Worm (Caenorhabditis elegans) whole organism, L1 larva: ENCODE results near the gene rsr-2.

Experiments used
- C04F5.9 ChIP-seq: sonication (generic microtip); optimal IDR thresholded peaks from 2 replicates; lab custom pipeline; 2016; ENCODE audit warnings: missing genetic modification characterization, missing compliant biosample characterization
- C16A3.4 ChIP-seq: fragments of 150-350 bp; optimal IDR thresholded peaks from 2 replicates; lab custom pipeline; 2014; ENCODE audit warnings: missing biosample characterization, missing genetic modification characterization
- C34B4.2 ChIP-seq: sonication (generic microtip); optimal IDR thresholded peaks from 2 replicates; lab custom pipeline; 2017; ENCODE audit warnings: mild to moderate bottlenecking, missing genetic modification characterization, missing compliant biosample characterization
- F16B12.6 ChIP-seq: fragments of 150-350 bp; optimal IDR thresholded peaks from 2 replicates; lab custom pipeline; 2014; ENCODE audit warnings: missing biosample characterization, missing genetic modification characterization
- Y116A8C.19 ChIP-seq: sonication (generic microtip); optimal IDR thresholded peaks from 2 replicates; lab custom pipeline; 2016; ENCODE audit warnings: missing compliant biosample characterization, missing genetic modification characterization, borderline replicate concordance
- aha-1 ChIP-seq: fragments of 150-350 bp; optimal IDR thresholded peaks from 2 replicates; lab custom pipeline; 2014; ENCODE audit warnings: missing biosample characterization, missing genetic modification characterization
- aly-2 ChIP-seq: fragments of 150-350 bp; optimal IDR thresholded peaks from 2 replicates; lab custom pipeline; 2014; ENCODE audit warnings: missing biosample characterization, missing genetic modification characterization
- ama-1 ChIP-seq: fragments of 150-350 bp; optimal IDR thresholded peaks from 2 replicates; lab custom pipeline; 2014
- blmp-1 ChIP-seq: fragments of 150-350 bp; optimal IDR thresholded peaks from 2 replicates; lab custom pipeline; 2014; ENCODE audit warnings: missing biosample characterization, missing genetic modification characterization
- ceh-63 ChIP-seq: fragments of 200-800 bp; sonication (Bioruptor generic); optimal IDR thresholded peaks from 2 replicates; lab custom pipeline; 2018; ENCODE audit warnings: mild to moderate bottlenecking, missing genetic modification characterization, missing compliant biosample characterization
- ceh-8 ChIP-seq: fragments of 200-800 bp; sonication (Bioruptor generic); optimal IDR thresholded peaks from 2 replicates; lab custom pipeline; 2018; ENCODE audit warnings: mild to moderate bottlenecking, missing genetic modification characterization, moderate library complexity, missing compliant biosample characterization
- ceh-82 ChIP-seq, 3 experiments: fragments of 150-350 bp in 1 of 3; sonication (generic microtip) in 2 of 3; optimal IDR thresholded peaks; 2 replicates each; lab custom pipeline; 2014 to 2017; ENCODE audit warnings: missing biosample characterization in 3 of 3, missing genetic modification characterization in 3 of 3
- ces-1 ChIP-seq: fragments of 150-350 bp; optimal IDR thresholded peaks from 2 replicates; lab custom pipeline; 2014; ENCODE audit warnings: missing biosample characterization, missing genetic modification reagents, missing genetic modification characterization
- dpl-1 ChIP-seq, 3 experiments: fragments of 150-350 bp in 2 of 3; sonication (generic microtip) in 1 of 3; optimal IDR thresholded peaks; 2 replicates each; lab custom pipeline; 2014 to 2017; ENCODE audit warnings: missing biosample characterization in 3 of 3, missing genetic modification characterization in 3 of 3, missing genetic modification reagents in 3 of 3
- dsc-1 ChIP-seq: sonication (generic microtip); optimal IDR thresholded peaks from 2 replicates; lab custom pipeline; 2016; ENCODE audit warnings: mild to moderate bottlenecking, missing genetic modification characterization, missing compliant biosample characterization
- efl-1 ChIP-seq, 4 experiments: fragments of 150-350 bp; optimal IDR thresholded peaks in 3 of 4; peaks in 1 of 4; 1 replicate in 1 of 4; 2 replicates in 3 of 4; lab custom pipeline; 2014; ENCODE audit warnings: missing biosample characterization in 2 of 4, missing genetic modification characterization in 2 of 4, missing genetic modification reagents in 2 of 4
- efl-3 ChIP-seq: fragments of 200-800 bp; sonication (Bioruptor generic); optimal IDR thresholded peaks from 2 replicates; lab custom pipeline; 2018; ENCODE audit warnings: mild to moderate bottlenecking, missing genetic modification characterization, missing compliant biosample characterization
- egl-13 ChIP-seq: sonication (generic microtip); optimal IDR thresholded peaks from 2 replicates; lab custom pipeline; 2016; ENCODE audit warnings: missing genotype, missing genetic modification reagents, missing genetic modification characterization, missing compliant biosample characterization
- elt-3 ChIP-seq, 6 experiments: fragments of 150-350 bp in 1 of 6; sonication (generic microtip); optimal IDR thresholded peaks; 2 replicates each; lab custom pipeline; 2017 to 2018; ENCODE audit warnings: missing biosample characterization in 6 of 6, missing genetic modification characterization in 6 of 6, inconsistent platforms in 1 of 6
- ets-5 ChIP-seq: fragments of 200-800 bp; sonication (Bioruptor generic); IDR thresholded peaks from 2 replicates; pipeline ENCODE4 v1.3.6; 2022; ENCODE audit warnings: missing genetic modification characterization, missing compliant biosample characterization
- fkh-4 ChIP-seq: sonication (generic microtip); optimal IDR thresholded peaks from 2 replicates; lab custom pipeline; 2016; ENCODE audit warnings: missing compliant biosample characterization, missing genetic modification characterization, borderline replicate concordance
- hlh-17 ChIP-seq: fragments of 200-800 bp; sonication (Bioruptor generic); optimal IDR thresholded peaks from 2 replicates; lab custom pipeline; 2018; ENCODE audit warnings: missing genetic modification characterization, mild to moderate bottlenecking, missing compliant biosample characterization, moderate library complexity, borderline replicate concordance
- irx-1 ChIP-seq: sonication (generic microtip); optimal IDR thresholded peaks from 2 replicates; lab custom pipeline; 2016; ENCODE audit warnings: missing genetic modification characterization, missing compliant biosample characterization
- isw-1 ChIP-seq: fragments of 200-800 bp; sonication (Bioruptor generic); IDR thresholded peaks from 2 replicates; pipeline ENCODE4 v1.3.6; 2022; ENCODE audit warnings: missing genetic modification characterization, missing compliant biosample characterization
- jun-1 ChIP-seq: fragments of 150-350 bp; optimal IDR thresholded peaks from 2 replicates; lab custom pipeline; 2014; ENCODE audit warnings: missing biosample characterization, missing genetic modification reagents, missing genetic modification characterization
- lin-13 ChIP-seq: fragments of 150-350 bp; optimal IDR thresholded peaks from 2 replicates; lab custom pipeline; 2014; ENCODE audit warnings: missing biosample characterization, missing genetic modification reagents, missing genetic modification characterization
- lin-14 ChIP-seq: fragments of 200-800 bp; sonication (Bioruptor generic); optimal IDR thresholded peaks from 2 replicates; lab custom pipeline; 2018; ENCODE audit warnings: mild to moderate bottlenecking, missing genetic modification characterization, moderate library complexity, missing compliant biosample characterization
- lin-39 ChIP-seq: fragments of 150-350 bp; optimal IDR thresholded peaks from 2 replicates; lab custom pipeline; 2014; ENCODE audit warnings: missing biosample characterization, missing genetic modification reagents, missing genetic modification characterization
- lir-3 ChIP-seq: sonication (generic microtip); optimal IDR thresholded peaks from 2 replicates; lab custom pipeline; 2016; ENCODE audit warnings: mild to moderate bottlenecking, missing genetic modification characterization, moderate library complexity, missing compliant biosample characterization; ENCODE audit not compliant: poor library complexity
- lsy-2 ChIP-seq, 2 experiments: fragments of 150-350 bp; optimal IDR thresholded peaks; 2 replicates each; lab custom pipeline; 2014; ENCODE audit warnings: missing biosample characterization in 2 of 2, missing genetic modification characterization in 2 of 2
- mab-9 ChIP-seq: fragments of 200-800 bp; sonication (Bioruptor generic); IDR thresholded peaks from 2 replicates; pipeline ENCODE4 v1.3.6; 2022; ENCODE audit warnings: missing genetic modification reagents, missing genetic modification characterization, missing compliant biosample characterization
- mef-2 ChIP-seq: fragments of 150-350 bp; optimal IDR thresholded peaks from 2 replicates; lab custom pipeline; 2014; ENCODE audit warnings: missing biosample characterization, missing genetic modification characterization
- mep-1 ChIP-seq: fragments of 150-350 bp; optimal IDR thresholded peaks from 2 replicates; lab custom pipeline; 2014; ENCODE audit warnings: missing biosample characterization, missing genetic modification characterization
- nhr-19 ChIP-seq: fragments of 200-800 bp; sonication (Bioruptor generic); conservative IDR thresholded peaks from 2 replicates; pipeline ENCODE4 v1.3.6; 2022; ENCODE audit warnings: missing genetic modification characterization, missing compliant biosample characterization
- nhr-20 ChIP-seq: sonication (generic microtip); optimal IDR thresholded peaks from 2 replicates; lab custom pipeline; 2016; ENCODE audit warnings: mild to moderate bottlenecking, missing genetic modification characterization, missing compliant biosample characterization
- nhr-237 ChIP-seq: fragments of 150-350 bp; optimal IDR thresholded peaks from 2 replicates; lab custom pipeline; 2014; ENCODE audit warnings: missing biosample characterization, missing genetic modification characterization
- nhr-71 ChIP-seq: sonication (generic microtip); optimal IDR thresholded peaks from 2 replicates; lab custom pipeline; 2016; ENCODE audit warnings: mild to moderate bottlenecking, missing genetic modification characterization, moderate library complexity, missing compliant biosample characterization
- pag-3 ChIP-seq: sonication (generic microtip); optimal IDR thresholded peaks from 2 replicates; lab custom pipeline; 2017; ENCODE audit warnings: missing genetic modification characterization, mild to moderate bottlenecking, missing compliant biosample characterization, antibody characterized with exemption, borderline replicate concordance; ENCODE audit not compliant: insufficient read depth
- pax-3 ChIP-seq: fragments of 200-800 bp; sonication (Bioruptor generic); optimal IDR thresholded peaks from 2 replicates; lab custom pipeline; 2018; ENCODE audit warnings: mild to moderate bottlenecking, missing genetic modification characterization, moderate library complexity, missing compliant biosample characterization
- pqm-1 ChIP-seq: sonication (generic microtip); optimal IDR thresholded peaks from 3 replicates; lab custom pipeline; 2017; ENCODE audit warnings: missing biosample characterization, missing genetic modification characterization
- rnt-1 ChIP-seq: sonication (generic microtip); optimal IDR thresholded peaks from 2 replicates; lab custom pipeline; 2016; ENCODE audit warnings: mild to moderate bottlenecking, missing genetic modification characterization, moderate library complexity, missing compliant biosample characterization
- skn-1 ChIP-seq: fragments of 150-350 bp; optimal IDR thresholded peaks from 2 replicates; lab custom pipeline; 2014; ENCODE audit warnings: missing biosample characterization, missing genetic modification characterization
- snpc-4 ChIP-seq: fragments of 150-350 bp; optimal IDR thresholded peaks from 2 replicates; lab custom pipeline; 2014; ENCODE audit warnings: missing biosample characterization, missing genetic modification characterization
- snu-23 ChIP-seq: sonication (generic microtip); optimal IDR thresholded peaks from 2 replicates; lab custom pipeline; 2016; ENCODE audit warnings: missing genetic modification characterization, missing compliant biosample characterization
- sptf-1 ChIP-seq: fragments of 150-350 bp; optimal IDR thresholded peaks from 2 replicates; lab custom pipeline; 2014; ENCODE audit warnings: missing biosample characterization, missing genetic modification characterization
- swsn-7 ChIP-seq: sonication (generic microtip); optimal IDR thresholded peaks from 2 replicates; lab custom pipeline; 2016; ENCODE audit warnings: missing genetic modification characterization, missing compliant biosample characterization
- tbx-2 ChIP-seq: sonication (generic microtip); optimal IDR thresholded peaks from 2 replicates; lab custom pipeline; 2016; ENCODE audit warnings: missing genetic modification characterization, missing compliant biosample characterization
- tlp-1 ChIP-seq: fragments of 150-350 bp; optimal IDR thresholded peaks from 2 replicates; lab custom pipeline; 2014; ENCODE audit warnings: missing biosample characterization, missing genetic modification characterization
- unc-30 ChIP-seq: sonication (generic microtip); optimal IDR thresholded peaks from 2 replicates; lab custom pipeline; 2017; ENCODE audit warnings: missing biosample characterization, missing genetic modification characterization
- vab-15 ChIP-seq: sonication (generic microtip); optimal IDR thresholded peaks from 2 replicates; lab custom pipeline; 2017; ENCODE audit warnings: missing genotype, mild to moderate bottlenecking, missing genetic modification characterization, missing compliant biosample characterization

The rsr-2 gene

DNA sequence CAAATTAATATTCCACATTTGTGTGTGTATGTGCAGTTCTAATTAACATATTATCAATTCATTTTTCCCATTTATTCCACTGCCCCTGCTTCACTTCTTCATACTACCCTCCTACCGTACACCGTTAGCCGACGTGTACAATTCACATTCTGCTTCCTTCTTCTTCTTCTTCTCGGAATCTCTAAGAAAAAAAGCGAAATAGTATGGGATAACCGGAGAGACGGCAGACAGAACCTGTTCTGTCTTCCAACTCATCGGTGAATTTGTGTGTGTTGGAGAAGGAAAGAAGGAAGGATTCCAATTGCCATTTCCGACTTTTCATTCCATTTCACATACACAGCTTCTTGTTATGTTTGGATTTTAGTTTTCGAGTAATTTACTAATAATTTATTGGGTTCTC, 12.4 kb downstream of the rsr-2 start (continued):
- TF ChIP-seq skn-1 (tag; lab: Kevin White, UChicago) (no peak), F16B12.6 (tag; lab: Kevin White, UChicago) (no peak), nhr-71 (tag; lab: Kevin White, UChicago) (no peak), aha-1 (tag; lab: Kevin White, UChicago) (no peak), egl-13 (tag; lab: Kevin White, UChicago) (no peak), irx-1 (no peak), elt-3 (tag; optimal IDR thresholded peaks at IDR 0.05; lab: Kevin White, UChicago) (peak in 3 of 6 experiments; percentile 16 to 75 (median 45)), pqm-1 (tag; lab: Kevin White, UChicago) (no peak), lin-14 (GFP tag; lab: Kevin White, UChicago) (no peak), snu-23 (peak; percentile 28), dsc-1 (tag; lab: Kevin White, UChicago) (no peak), isw-1 (no peak), lin-13 (GFP tag; lab: Kevin White, UChicago) (no peak), lsy-2 (tag; optimal IDR thresholded peaks at IDR 0.05; lab: Kevin White, UChicago) (peak in 1 of 2 experiments; percentile 54), unc-30 (tag; lab: Kevin White, UChicago) (no peak), swsn-7 (no peak), snpc-4 (tag; lab: Kevin White, UChicago) (no peak), pax-3 (no peak), pag-3 (tag; lab: Kevin White, UChicago) (no peak), sptf-1 (tag; lab: Kevin White, UChicago) (no peak), mab-9 (no peak), lir-3 (tag; lab: Kevin White, UChicago) (no peak), fkh-4 (tag; lab: Kevin White, UChicago) (no peak), vab-15 (tag; lab: Kevin White, UChicago) (no peak), mef-2 (tag; lab: Kevin White, UChicago) (no peak), ceh-8 (GFP tag; lab: Kevin White, UChicago) (no peak), jun-1 (tag; lab: Kevin White, UChicago) (no peak), efl-3 (GFP tag; lab: Kevin White, UChicago) (no peak), ceh-63 (GFP tag; lab: Kevin White, UChicago) (no peak), ets-5 (GFP tag; lab: Robert Waterston, UW) (no peak), ces-1 (GFP tag; lab: Kevin White, UChicago) (no peak), lin-39 (no peak), nhr-237 (tag; lab: Kevin White, UChicago) (no peak), efl-1 (optimal IDR thresholded peaks at IDR 0.05; lab: Kevin White, UChicago) (no peak), efl-1 (GFP tag; optimal IDR thresholded peaks at IDR 0.05 in 1 of 2; lab: Kevin White, UChicago) (peak in 1 of 2 experiments; percentile 91), hlh-17 (GFP tag; lab: Kevin White, UChicago) (no peak), nhr-20 (no peak), aly-2 (no peak), nhr-19 (GFP tag; lab: Robert Waterston, UW) (no peak), C34B4.2 (tag; lab: Kevin White, UChicago) (no peak), tlp-1 (no peak), mep-1 (tag; lab: Kevin White, UChicago) (peak; percentile 14), ama-1 (lab: Kevin White, UChicago) (no peak), Y116A8C.19 (tag; lab: Kevin White, UChicago) (no peak), tbx-2 (tag; lab: Kevin White, UChicago) (no peak), dpl-1 (GFP tag; optimal IDR thresholded peaks at IDR 0.05; lab: Kevin White, UChicago) (no peak), C04F5.9 (tag; lab: Kevin White, UChicago) (no peak), rnt-1 (tag; lab: Kevin White, UChicago) (no peak), blmp-1 (tag; lab: Kevin White, UChicago) (peak; percentile 86), C16A3.4 (tag; lab: Kevin White, UChicago) (no peak), ceh-82 (tag; optimal IDR thresholded peaks at IDR 0.05; lab: Kevin White, UChicago) (no peak)
